Worm (Caenorhabditis elegans) whole organism, young adult: ENCODE results near the gene T28F3.11.

Experiments
- F10E7.11 ChIP-seq: sonication (generic microtip); optimal IDR thresholded peaks from 2 replicates; lab custom pipeline; 2017; ENCODE audit warnings: mild to moderate bottlenecking, missing genetic modification characterization, moderate library complexity, missing compliant biosample characterization
- F22D6.2 ChIP-seq: sonication (generic microtip); optimal IDR thresholded peaks from 2 replicates; lab custom pipeline; 2016; ENCODE audit warnings: mild to moderate bottlenecking, missing genetic modification characterization, missing compliant biosample characterization
- F23B12.7 ChIP-seq: sonication (generic microtip); optimal IDR thresholded peaks from 2 replicates; lab custom pipeline; 2017; ENCODE audit warnings: missing genetic modification characterization, mild to moderate bottlenecking, missing compliant biosample characterization, antibody characterized with exemption, moderate library complexity; ENCODE audit not compliant: insufficient read depth
- F33H1.4 ChIP-seq: fragments of 200-800 bp; sonication (Bioruptor generic); IDR thresholded peaks from 2 replicates; pipeline ENCODE4 v1.3.6; 2022; ENCODE audit warnings: missing genetic modification reagents, missing genetic modification characterization, missing compliant biosample characterization
- F37B4.10 ChIP-seq: fragments of 200-800 bp; sonication (Bioruptor generic); IDR thresholded peaks from 2 replicates; pipeline ENCODE4 v1.3.6; 2022; ENCODE audit warnings: missing genetic modification characterization, missing compliant biosample characterization
- F39B2.1 ChIP-seq: fragments of 200-800 bp; sonication (Bioruptor generic); IDR thresholded peaks from 2 replicates; pipeline ENCODE4 v1.3.6; 2022; ENCODE audit warnings: missing genetic modification reagents, missing genetic modification characterization, missing compliant biosample characterization
- F57A8.1 ChIP-seq: fragments of 200-800 bp; sonication (Bioruptor generic); optimal IDR thresholded peaks from 2 replicates; lab custom pipeline; 2018; ENCODE audit warnings: mild to moderate bottlenecking, missing genetic modification characterization, moderate library complexity, missing compliant biosample characterization
- K11D2.4 ChIP-seq: fragments of 200-800 bp; sonication (Bioruptor generic); IDR thresholded peaks from 2 replicates; pipeline ENCODE4 v1.3.6; 2022; ENCODE audit warnings: missing genetic modification reagents, missing genetic modification characterization, missing compliant biosample characterization
- Y53F4B.3 ChIP-seq: fragments of 200-800 bp; sonication (Bioruptor generic); IDR thresholded peaks from 2 replicates; pipeline ENCODE4 v1.3.6; 2022; ENCODE audit warnings: missing genetic modification reagents, missing genetic modification characterization, missing compliant biosample characterization
- Y79H2A.3 ChIP-seq: fragments of 200-800 bp; sonication (Bioruptor generic); conservative IDR thresholded peaks from 2 replicates; pipeline ENCODE4 v1.3.6; 2022; ENCODE audit warnings: missing genetic modification reagents, missing genetic modification characterization, missing compliant biosample characterization
- ZK185.1 ChIP-seq: sonication (generic microtip); optimal IDR thresholded peaks from 2 replicates; lab custom pipeline; 2016; ENCODE audit warnings: mild to moderate bottlenecking, missing genetic modification characterization, missing compliant biosample characterization; ENCODE audit not compliant: poor library complexity, severe bottlenecking
- ama-1 ChIP-seq, 3 experiments: fragments of 150-350 bp in 1 of 3; sonication (generic microtip) in 2 of 3; optimal IDR thresholded peaks; 2 replicates each; lab custom pipeline; 2014 to 2018; ENCODE audit warnings: missing biosample characterization in 2 of 3, missing genetic modification characterization in 2 of 3, missing genetic modification reagents in 2 of 3
- aptf-3 ChIP-seq: fragments of 200-800 bp; sonication (Bioruptor generic); IDR thresholded peaks from 2 replicates; pipeline ENCODE4 v1.3.6; 2022; ENCODE audit warnings: missing genetic modification characterization, missing compliant biosample characterization
- atf-7 ChIP-seq: sonication (generic microtip); optimal IDR thresholded peaks from 2 replicates; lab custom pipeline; 2017; ENCODE audit warnings: mild to moderate bottlenecking, missing genetic modification characterization, missing compliant biosample characterization
- attf-3 ChIP-seq: fragments of 200-800 bp; sonication (Bioruptor generic); conservative IDR thresholded peaks from 2 replicates; pipeline ENCODE4 v1.3.6; 2022; ENCODE audit warnings: missing genetic modification reagents, missing genetic modification characterization, missing compliant biosample characterization
- ceh-58 ChIP-seq: fragments of 200-800 bp; sonication (Bioruptor generic); IDR thresholded peaks from 2 replicates; pipeline ENCODE4 v1.3.6; 2022; ENCODE audit warnings: missing genetic modification characterization, missing compliant biosample characterization
- ceh-79 ChIP-seq: sonication (generic microtip); optimal IDR thresholded peaks from 2 replicates; lab custom pipeline; 2017; ENCODE audit warnings: mild to moderate bottlenecking, missing genetic modification characterization, missing compliant biosample characterization
- chd-7 ChIP-seq: sonication (generic microtip); optimal IDR thresholded peaks from 2 replicates; lab custom pipeline; 2016; ENCODE audit warnings: mild to moderate bottlenecking, missing genetic modification characterization, moderate library complexity, missing compliant biosample characterization
- die-1 ChIP-seq: sonication (generic microtip); optimal IDR thresholded peaks from 2 replicates; lab custom pipeline; 2016; ENCODE audit warnings: missing genotype, mild to moderate bottlenecking, missing genetic modification characterization, missing compliant biosample characterization
- egl-44 ChIP-seq: fragments of 200-800 bp; sonication (Bioruptor generic); IDR thresholded peaks from 2 replicates; pipeline ENCODE4 v1.3.6; 2022; ENCODE audit warnings: missing genetic modification reagents, missing genetic modification characterization, missing compliant biosample characterization
- egrh-3 ChIP-seq: fragments of 200-800 bp; sonication (Bioruptor generic); IDR thresholded peaks from 2 replicates; pipeline ENCODE4 v1.3.6; 2022; ENCODE audit warnings: missing genetic modification reagents, missing genetic modification characterization, missing compliant biosample characterization
- ekl-4 ChIP-seq: fragments of 200-800 bp; sonication (Bioruptor generic); IDR thresholded peaks from 2 replicates; pipeline ENCODE4 v1.3.6; 2022; ENCODE audit warnings: missing genetic modification reagents, missing genetic modification characterization, missing compliant biosample characterization
- hlh-12 ChIP-seq: sonication (generic microtip); optimal IDR thresholded peaks from 2 replicates; lab custom pipeline; 2016; ENCODE audit warnings: missing genetic modification characterization, missing compliant biosample characterization
- hlh-26 ChIP-seq: fragments of 200-800 bp; sonication (Bioruptor generic); conservative IDR thresholded peaks from 2 replicates; pipeline ENCODE4 v1.3.6; 2022; ENCODE audit warnings: missing genetic modification reagents, missing genetic modification characterization, missing compliant biosample characterization
- hmg-20 ChIP-seq: fragments of 200-800 bp; sonication (Bioruptor generic); IDR thresholded peaks from 2 replicates; pipeline ENCODE4 v1.3.6; 2022; ENCODE audit warnings: missing genetic modification reagents, missing genetic modification characterization, missing compliant biosample characterization
- hsf-1 ChIP-seq: fragments of 200-800 bp; sonication (Bioruptor generic); IDR thresholded peaks from 2 replicates; pipeline ENCODE4 v1.3.6; 2022; ENCODE audit warnings: missing genetic modification reagents, missing genetic modification characterization, missing compliant biosample characterization
- let-607 ChIP-seq, 2 experiments: fragments of 200-800 bp in 1 of 2; sonication (Bioruptor generic) in 1 of 2; sonication (generic microtip) in 1 of 2; optimal IDR thresholded peaks; 2 replicates each; lab custom pipeline; 2016 to 2018; ENCODE audit warnings: mild to moderate bottlenecking in 2 of 2, missing compliant biosample characterization in 2 of 2, missing genetic modification characterization in 2 of 2, moderate library complexity in 2 of 2, missing genotype in 1 of 2
- lin-35 ChIP-seq, 3 experiments: fragments of 150-350 bp in 2 of 3; sonication (generic microtip) in 1 of 3; optimal IDR thresholded peaks; 2 replicates each; lab custom pipeline; 2014 to 2018; ENCODE audit warnings: missing biosample characterization in 3 of 3, missing genetic modification characterization in 3 of 3, missing genetic modification reagents in 3 of 3
- lin-40 ChIP-seq: sonication (generic microtip); optimal IDR thresholded peaks from 2 replicates; lab custom pipeline; 2016; ENCODE audit warnings: missing genetic modification characterization, mild to moderate bottlenecking, missing compliant biosample characterization, missing genotype, missing genetic modification reagents
- lir-1 ChIP-seq: fragments of 200-800 bp; sonication (Bioruptor generic); conservative IDR thresholded peaks from 2 replicates; pipeline ENCODE4 v1.3.6; 2022; ENCODE audit warnings: missing genetic modification reagents, missing genetic modification characterization, missing compliant biosample characterization
- lsy-27 ChIP-seq: sonication (generic microtip); optimal IDR thresholded peaks from 2 replicates; lab custom pipeline; 2017; ENCODE audit warnings: missing genetic modification characterization, mild to moderate bottlenecking, missing compliant biosample characterization, antibody characterized with exemption, missing genotype, borderline replicate concordance; ENCODE audit not compliant: insufficient read depth
- madf-8 ChIP-seq: fragments of 200-800 bp; sonication (Bioruptor generic); conservative IDR thresholded peaks from 2 replicates; pipeline ENCODE4 v1.3.6; 2022; ENCODE audit warnings: missing genetic modification reagents, missing genetic modification characterization, missing compliant biosample characterization
- mcd-1 ChIP-seq: fragments of 200-800 bp; sonication (Bioruptor generic); IDR thresholded peaks from 2 replicates; pipeline ENCODE4 v1.3.6; 2022; ENCODE audit warnings: missing genetic modification reagents, missing genetic modification characterization, missing compliant biosample characterization
- mel-28 ChIP-seq: sonication (generic microtip); optimal IDR thresholded peaks from 2 replicates; lab custom pipeline; 2016; ENCODE audit warnings: borderline replicate concordance, mild to moderate bottlenecking, missing genetic modification characterization, missing compliant biosample characterization
- nfyb-1 ChIP-seq: fragments of 200-800 bp; sonication (Bioruptor generic); IDR thresholded peaks from 2 replicates; pipeline ENCODE4 v1.3.6; 2022; ENCODE audit warnings: missing genetic modification reagents, missing genetic modification characterization, missing compliant biosample characterization
- nhr-80 ChIP-seq: sonication (generic microtip); optimal IDR thresholded peaks from 2 replicates; lab custom pipeline; 2016; ENCODE audit warnings: missing genetic modification characterization, missing compliant biosample characterization
- nhr-90 ChIP-seq: sonication (generic microtip); optimal IDR thresholded peaks from 2 replicates; lab custom pipeline; 2016; ENCODE audit warnings: missing genotype, mild to moderate bottlenecking, missing genetic modification characterization, missing compliant biosample characterization
- pbrm-1 ChIP-seq: fragments of 200-800 bp; sonication (Bioruptor generic); IDR thresholded peaks from 2 replicates; pipeline ENCODE4 v1.3.6; 2022; ENCODE audit warnings: missing genetic modification reagents, missing genetic modification characterization, missing compliant biosample characterization
- pha-4 ChIP-seq: fragments of 150-350 bp; sonication (generic microtip); optimal IDR thresholded peaks from 2 replicates; lab custom pipeline; 2014; ENCODE audit warnings: missing biosample characterization, missing genetic modification reagents, missing genetic modification characterization
- sdz-38 ChIP-seq: sonication (generic microtip); optimal IDR thresholded peaks from 2 replicates; lab custom pipeline; 2016; ENCODE audit warnings: missing genotype, missing genetic modification characterization, missing compliant biosample characterization
- somi-1 ChIP-seq: fragments of 200-800 bp; sonication (Bioruptor generic); optimal IDR thresholded peaks from 2 replicates; lab custom pipeline; 2018; ENCODE audit warnings: mild to moderate bottlenecking, missing genetic modification characterization, missing compliant biosample characterization
- ztf-22 ChIP-seq: fragments of 200-800 bp; sonication (Bioruptor generic); optimal IDR thresholded peaks from 2 replicates; lab custom pipeline; 2018; ENCODE audit warnings: mild to moderate bottlenecking, missing genetic modification characterization, moderate library complexity, missing compliant biosample characterization
- ztf-28 ChIP-seq: fragments of 200-800 bp; sonication (Bioruptor generic); IDR thresholded peaks from 2 replicates; pipeline ENCODE4 v1.3.6; 2022; ENCODE audit warnings: missing genetic modification reagents, missing genetic modification characterization, missing compliant biosample characterization
- ztf-3 ChIP-seq: fragments of 200-800 bp; sonication (Bioruptor generic); optimal IDR thresholded peaks from 2 replicates; lab custom pipeline; 2018; ENCODE audit warnings: mild to moderate bottlenecking, missing genetic modification characterization, missing compliant biosample characterization

The T28F3.11 gene

DNA sequence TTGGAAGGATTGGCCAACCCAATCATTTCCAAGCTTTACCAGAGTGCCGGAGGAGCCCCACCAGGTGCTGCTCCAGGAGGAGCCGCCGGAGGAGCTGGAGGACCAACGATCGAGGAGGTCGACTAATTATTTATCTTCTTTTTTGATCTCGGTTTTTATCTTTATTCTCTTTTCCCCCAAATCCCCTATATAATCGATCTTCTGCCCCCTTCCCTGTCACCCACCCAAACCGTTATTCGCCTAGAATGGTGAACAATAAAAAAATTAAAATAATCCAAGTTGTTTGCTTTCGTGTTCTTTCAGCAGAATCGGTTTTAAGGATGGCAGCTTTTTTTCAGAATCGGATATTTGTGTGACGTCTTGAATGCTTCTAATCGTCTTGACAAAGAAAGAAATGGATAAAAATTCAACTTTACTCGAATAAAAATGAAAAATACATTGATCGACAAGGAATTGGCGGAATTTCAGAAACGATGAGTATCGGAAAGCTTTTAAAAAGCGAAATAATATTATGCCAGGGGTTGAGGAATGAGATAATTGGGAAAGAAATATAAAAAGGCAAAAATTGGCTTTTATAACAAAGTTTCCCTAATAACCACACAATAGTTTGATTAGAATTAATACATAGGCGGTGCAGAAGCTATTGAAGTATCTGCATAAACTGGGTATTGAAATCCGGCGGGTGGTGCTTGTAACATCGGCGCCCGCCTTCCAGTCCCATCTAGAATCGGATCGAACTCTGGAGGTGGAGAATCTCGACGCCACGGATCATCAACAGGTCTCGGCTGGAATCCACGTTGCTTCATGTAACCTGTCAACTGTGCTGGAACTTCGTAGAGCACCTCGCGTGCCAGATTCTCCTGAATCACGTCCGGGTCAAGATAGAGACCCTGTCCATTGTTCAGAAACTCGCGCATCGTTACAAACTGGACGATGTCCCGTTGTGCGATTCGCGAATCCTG, 10.1 kb downstream of the T28F3.11 start (continued):
- TF ChIP-seq hsf-1 = peak; percentile 91
- no peak for TF ChIP-seq Y79H2A.3 (GFP tag; lab: Robert Waterston, UW)
- TF ChIP-seq nhr-80 (tag; lab: Kevin White, UChicago) = peak; percentile 14
- no peak; the same call in 1 of the 2 replicates for TF ChIP-seq lir-1
- peak; percentile 64 for TF ChIP-seq chd-7 (tag; lab: Kevin White, UChicago)
- TF ChIP-seq atf-7 = peak; percentile 94

DNA sequence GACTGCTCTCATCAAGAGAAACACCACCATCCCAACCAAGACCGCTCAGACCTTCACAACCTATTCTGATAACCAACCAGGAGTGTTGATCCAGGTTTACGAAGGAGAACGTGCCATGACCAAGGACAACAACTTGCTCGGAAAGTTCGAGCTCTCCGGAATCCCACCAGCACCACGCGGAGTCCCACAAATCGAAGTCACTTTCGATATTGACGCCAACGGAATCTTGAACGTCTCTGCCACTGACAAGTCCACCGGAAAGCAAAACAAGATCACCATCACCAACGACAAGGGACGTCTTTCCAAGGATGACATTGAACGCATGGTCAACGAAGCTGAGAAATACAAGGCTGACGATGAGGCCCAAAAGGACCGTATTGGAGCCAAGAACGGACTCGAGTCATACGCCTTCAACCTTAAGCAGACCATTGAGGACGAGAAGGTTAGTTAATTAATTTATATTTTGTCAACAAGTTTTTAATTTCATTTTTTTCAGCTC, 11.0 kb downstream of the T28F3.11 start:
- TF ChIP-seq nfyb-1 (GFP tag; lab: Robert Waterston, UW) = peak; percentile 2; the same call in 1 of the 2 replicates
- no peak for TF ChIP-seq F10E7.11 (tag; lab: Kevin White, UChicago)
- no peak for TF ChIP-seq lin-35 (GFP tag; optimal IDR thresholded peaks at IDR 0.05; lab: Kevin White, UChicago)
- TF ChIP-seq egl-44 (GFP tag; lab: Robert Waterston, UW) = no peak
- TF ChIP-seq pbrm-1 = no peak
- TF ChIP-seq ztf-28 (GFP tag; lab: Robert Waterston, UW) = no peak
- peak; percentile 10 for TF ChIP-seq F57A8.1 (GFP tag; lab: Kevin White, UChicago)
- TF ChIP-seq ceh-79 (tag; lab: Kevin White, UChicago) = no peak
- no peak for TF ChIP-seq hmg-20 (GFP tag; lab: Robert Waterston, UW)
- TF ChIP-seq ceh-58 (GFP tag; lab: Robert Waterston, UW) = no peak
- TF ChIP-seq sdz-38 = no peak
- TF ChIP-seq ama-1 (optimal IDR thresholded peaks at IDR 0.05; lab: Kevin White, UChicago) = peak; percentile 81
- TF ChIP-seq ama-1 (GFP tag; optimal IDR thresholded peaks at IDR 0.05; lab: Kevin White, UChicago) = no peak
- no peak for TF ChIP-seq egrh-3 (GFP tag; lab: Robert Waterston, UW)
- 0 out of 2 replicates have a peak, but pooled peaks have one; percentile 3 for TF ChIP-seq mcd-1
- no peak for TF ChIP-seq attf-3 (GFP tag; lab: Robert Waterston, UW)
- no peak for TF ChIP-seq ztf-3 (GFP tag; lab: Kevin White, UChicago)
- no peak for TF ChIP-seq pha-4 (tag; lab: Kevin White, UChicago)
- no peak for TF ChIP-seq lin-40 (tag; lab: Kevin White, UChicago)
- TF ChIP-seq mel-28 = no peak
- no peak for TF ChIP-seq Y53F4B.3 (GFP tag; lab: Robert Waterston, UW)
- TF ChIP-seq ztf-22 (GFP tag; lab: Kevin White, UChicago) = no peak
- no peak for TF ChIP-seq F39B2.1 (GFP tag; lab: Robert Waterston, UW)
- no peak for TF ChIP-seq hlh-26 (GFP tag; lab: Robert Waterston, UW)
- no peak for TF ChIP-seq hsf-1
- TF ChIP-seq lsy-27 = no peak
- TF ChIP-seq die-1 (tag; lab: Kevin White, UChicago) = no peak
- TF ChIP-seq F22D6.2 (tag; lab: Kevin White, UChicago) = no peak
- TF ChIP-seq F23B12.7 (tag; lab: Kevin White, UChicago) = no peak
- no peak for TF ChIP-seq somi-1 (GFP tag; lab: Kevin White, UChicago)
- TF ChIP-seq nhr-90 = no peak
- no peak for TF ChIP-seq ZK185.1 (tag; lab: Kevin White, UChicago)
- TF ChIP-seq madf-8 (GFP tag; lab: Robert Waterston, UW) = no peak
- no peak for TF ChIP-seq let-607 (tag; optimal IDR thresholded peaks at IDR 0.05; lab: Kevin White, UChicago)
- TF ChIP-seq F37B4.10 (GFP tag; lab: Robert Waterston, UW) = no peak
- 0 out of 2 replicates have a peak, but pooled peaks have one; percentile 6 for TF ChIP-seq ekl-4
- TF ChIP-seq hlh-12 (tag; lab: Kevin White, UChicago) = no peak
- TF ChIP-seq aptf-3 (GFP tag; lab: Robert Waterston, UW) = 0 out of 2 replicates have a peak, but pooled peaks have one; percentile 1
- TF ChIP-seq K11D2.4 = no peak
- TF ChIP-seq F33H1.4 (GFP tag; lab: Robert Waterston, UW) = no peak
- TF ChIP-seq chd-7 (tag; lab: Kevin White, UChicago) = no peak
